Worm (Caenorhabditis elegans) whole organism, midembryonic: ENCODE measurements around the gene Y73C8C.10.

ENCODE experiments used
- T22C8.4 ChIP-seq: fragments of 200-800 bp; sonication (Bioruptor generic); IDR thresholded peaks from 2 replicates; pipeline ENCODE4 v1.3.6; 2022; ENCODE audit warnings: missing genetic modification characterization, missing compliant biosample characterization
- cog-1 ChIP-seq: sonication (generic microtip); optimal IDR thresholded peaks from 2 replicates; lab custom pipeline; 2016; ENCODE audit warnings: missing genetic modification characterization, missing compliant biosample characterization
- flt-1 ChIP-seq: fragments of 200-800 bp; sonication (Bioruptor generic); IDR thresholded peaks from 2 replicates; pipeline ENCODE4 v1.3.6; 2022; ENCODE audit warnings: missing genetic modification characterization, missing compliant biosample characterization
- klf-2 ChIP-seq: fragments of 200-800 bp; sonication (Bioruptor generic); conservative IDR thresholded peaks from 2 replicates; pipeline ENCODE4 v1.3.6; 2022; ENCODE audit warnings: missing genetic modification reagents, missing genetic modification characterization, missing compliant biosample characterization
- med-1 ChIP-seq: sonication (generic microtip); optimal IDR thresholded peaks from 2 replicates; lab custom pipeline; 2017; ENCODE audit warnings: missing genetic modification characterization, mild to moderate bottlenecking, missing compliant biosample characterization, antibody characterized with exemption, missing genetic modification reagents; ENCODE audit not compliant: insufficient read depth
- ref-1 ChIP-seq: fragments of 200-800 bp; sonication (Bioruptor generic); conservative IDR thresholded peaks from 2 replicates; pipeline ENCODE4 v1.3.6; 2022; ENCODE audit warnings: missing genetic modification reagents, missing genetic modification characterization, missing compliant biosample characterization
- tab-1 ChIP-seq: fragments of 200-800 bp; sonication (Bioruptor generic); IDR thresholded peaks from 2 replicates; pipeline ENCODE4 v1.3.6; 2022; ENCODE audit warnings: missing genetic modification characterization, missing compliant biosample characterization
- ztf-23 ChIP-seq: fragments of 200-800 bp; sonication (Bioruptor generic); IDR thresholded peaks from 2 replicates; pipeline ENCODE4 v1.3.6; 2022; ENCODE audit warnings: missing genetic modification reagents, missing genetic modification characterization, missing compliant biosample characterization
- ztf-29 ChIP-seq: fragments of 200-800 bp; sonication (Bioruptor generic); IDR thresholded peaks from 2 replicates; pipeline ENCODE4 v1.3.6; 2022; ENCODE audit warnings: missing genetic modification reagents, missing genetic modification characterization, missing compliant biosample characterization

ce11 chrV:3163143-3163542, 35.6 kb upstream of the Y73C8C.10 start:
- no peak for TF ChIP-seq klf-2 (GFP tag; lab: Robert Waterston, UW)
- no peak for TF ChIP-seq cog-1 (tag; lab: Kevin White, UChicago)
- TF ChIP-seq med-1, result no peak
- TF ChIP-seq T22C8.4 (GFP tag; lab: Robert Waterston, UW), result no peak
- no peak for TF ChIP-seq ref-1 (GFP tag; lab: Robert Waterston, UW)
- TF ChIP-seq ztf-29 (GFP tag; lab: Robert Waterston, UW), result no peak
- TF ChIP-seq tab-1 (GFP tag; lab: Robert Waterston, UW), result no peak
- no peak for TF ChIP-seq ztf-23 (GFP tag; lab: Robert Waterston, UW)
- no peak for TF ChIP-seq flt-1 (GFP tag; lab: Robert Waterston, UW)
